Worm (Caenorhabditis elegans): ENCODE data around the gene tofu-6.

Gene tofu-6

DNA sequence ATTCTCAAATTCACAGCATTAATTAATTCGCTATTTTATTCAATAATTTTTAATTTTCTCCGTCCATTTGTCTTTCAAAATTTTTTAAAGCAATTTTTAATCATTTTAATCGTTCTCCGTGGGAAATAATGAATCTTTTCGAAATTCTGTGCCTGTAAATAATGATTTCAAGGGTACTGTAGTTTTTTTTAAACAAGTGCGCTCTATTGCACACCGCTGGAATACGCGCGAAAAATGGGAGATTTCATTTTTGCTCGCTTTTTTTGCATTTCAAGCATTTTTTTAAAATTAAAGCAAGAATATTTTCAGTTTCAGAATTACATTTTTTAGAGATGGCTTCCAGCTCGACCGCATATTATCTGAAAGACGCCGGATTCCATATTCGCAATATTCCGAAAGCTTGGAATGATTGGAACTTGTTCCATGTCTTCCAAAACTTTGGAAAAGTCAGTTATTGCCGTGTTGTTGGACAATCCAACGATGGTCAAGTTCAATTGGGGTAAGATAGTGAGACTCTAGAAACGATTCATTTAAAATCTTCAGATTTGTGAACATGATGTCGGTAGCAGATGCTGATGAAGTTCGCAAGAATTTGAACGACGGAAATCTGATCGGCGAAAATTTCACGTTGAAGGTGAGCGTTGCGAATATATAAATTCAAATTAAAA is at the start of gene tofu-6 (continued):
- TF ChIP-seq lin-40 (tag; optimal IDR thresholded peaks at IDR 0.05) = no peak

ce11 chrII:5373275-5374047 is 47.6 kb upstream of the tofu-6 start, which contains the start of the genes agt-2 and F09E5.3:
agt-2 (minus strand) TSS chrII:5373827.
F09E5.3 (plus strand) TSS chrII:5373997.
- TF ChIP-seq B0336.3 (GFP tag; IDR thresholded peaks at IDR 0.05) (peak; percentile 52; the same call in 1 of the 2 replicates), sea-2 (GFP tag; IDR thresholded peaks at IDR 0.05) (no peak), ceh-40 (GFP tag; IDR thresholded peaks at IDR 0.05) (no peak), ceh-91 (GFP tag; IDR thresholded peaks at IDR 0.05) (peak; percentile 37; the same call in 1 of the 2 replicates), pha-4 (tag; optimal IDR thresholded peaks at IDR 0.05) (peak; percentile 61), F22D6.2 (tag; optimal IDR thresholded peaks at IDR 0.05) (peak; percentile 5), B0261.1 (tag; optimal IDR thresholded peaks at IDR 0.05) (no peak), cebp-2 (GFP tag; IDR thresholded peaks at IDR 0.05) (no peak), let-607 (tag; optimal IDR thresholded peaks at IDR 0.05) (peak; percentile 30 to 51), lin-40 (tag; optimal IDR thresholded peaks at IDR 0.05) (peak; percentile 92), lsl-1 (GFP tag; optimal IDR thresholded peaks at IDR 0.05) (peak; percentile 71), C06A6.2 (GFP tag; conservative IDR thresholded peaks at IDR 0.05) (peak; percentile 75; the same call in 1 of the 2 replicates), lin-54 (GFP tag; optimal IDR thresholded peaks at IDR 0.05) (peak; percentile 87), lir-1 (GFP tag; conservative IDR thresholded peaks at IDR 0.05) (peak; percentile 67), nhr-80 (tag; optimal IDR thresholded peaks at IDR 0.05) (peak; percentile 59), aptf-3 (GFP tag; IDR thresholded peaks at IDR 0.05) (no peak), pbrm-1 (GFP tag; IDR thresholded peaks at IDR 0.05) (peak; percentile 86), F57C9.4 (tag; optimal IDR thresholded peaks at IDR 0.05) (no peak), chd-7 (tag; optimal IDR thresholded peaks at IDR 0.05) (peak; percentile 15), F23B12.7 (tag; optimal IDR thresholded peaks at IDR 0.05; ENCODE audit: insufficient read depth) (peak; percentile 13), ztf-3 (GFP tag; optimal IDR thresholded peaks at IDR 0.05) (no peak), attf-3 (GFP tag; conservative IDR thresholded peaks at IDR 0.05) (peak; percentile 59), hmg-20 (GFP tag; IDR thresholded peaks at IDR 0.05) (peak; percentile 50; the same call in 1 of the 2 replicates), snpc-4 (GFP tag; optimal IDR thresholded peaks at IDR 0.05) (no peak), snpc-4 (tag; optimal IDR thresholded peaks at IDR 0.05) (peak; percentile 5 to 72 (median 52)), zfh-2 (GFP tag; conservative IDR thresholded peaks at IDR 0.05) (no peak), ekl-4 (GFP tag; IDR thresholded peaks at IDR 0.05) (peak; percentile 91), K11D2.4 (GFP tag; IDR thresholded peaks at IDR 0.05) (peak; percentile 83), efl-1 (GFP tag; optimal IDR thresholded peaks at IDR 0.05) (peak; percentile 40), attf-5 (GFP tag; optimal IDR thresholded peaks at IDR 0.05) (peak; percentile 92), tbp1 (GFP tag; optimal IDR thresholded peaks at IDR 0.05) (peak; percentile 61), cebp-1 (GFP tag; IDR thresholded peaks at IDR 0.05) (no peak), cebp-1 (tag; optimal IDR thresholded peaks at IDR 0.05) (peak; percentile 84), K12H6.12 (tag; optimal IDR thresholded peaks at IDR 0.05) (peak; percentile 75), dpl-1 (GFP tag; optimal IDR thresholded peaks at IDR 0.05) (peak; percentile 45), ccch-3 (GFP tag; optimal IDR thresholded peaks at IDR 0.05) (no peak), athp-1 (tag; optimal IDR thresholded peaks at IDR 0.05) (peak; percentile 37), ets-4 (GFP tag; optimal IDR thresholded peaks at IDR 0.05) (peak; percentile 12), die-1 (tag; optimal IDR thresholded peaks at IDR 0.05) (no peak), somi-1 (GFP tag; optimal IDR thresholded peaks at IDR 0.05) (peak; percentile 19), lin-35 (GFP tag; optimal IDR thresholded peaks at IDR 0.05) (peak in 2 of 3 experiments; percentile 72 to 91), F33H1.4 (GFP tag; IDR thresholded peaks at IDR 0.05) (peak; percentile 53), repo-1 (tag; optimal IDR thresholded peaks at IDR 0.05) (peak; percentile 56), Y56A3A.18 (GFP tag; IDR thresholded peaks at IDR 0.05) (no peak), mes-4 (tag; optimal IDR thresholded peaks at IDR 0.05) (no peak)

Measured in whole organism, young adult.